Worm (Caenorhabditis elegans) whole organism, late embryonic: ENCODE data around the gene W02A2.8.

ENCODE experiments used
- C38D4.7 ChIP-seq: fragments of 200-800 bp; sonication (Bioruptor generic); optimal IDR thresholded peaks from 2 replicates; lab custom pipeline; 2018; ENCODE audit warnings: mild to moderate bottlenecking, missing genetic modification characterization, moderate library complexity, missing compliant biosample characterization
- F13H6.1 ChIP-seq: sonication (generic microtip); optimal IDR thresholded peaks from 2 replicates; lab custom pipeline; 2016; ENCODE audit warnings: missing genetic modification characterization, missing compliant biosample characterization
- Y22D7AL.16 ChIP-seq: sonication (generic microtip); optimal IDR thresholded peaks from 2 replicates; lab custom pipeline; 2016; ENCODE audit warnings: missing genetic modification characterization, missing compliant biosample characterization
- ahr-1 ChIP-seq: sonication (generic microtip); optimal IDR thresholded peaks from 2 replicates; lab custom pipeline; 2016; ENCODE audit warnings: missing genetic modification characterization, missing compliant biosample characterization
- ceh-19 ChIP-seq: fragments of 200-800 bp; sonication (Bioruptor generic); optimal IDR thresholded peaks from 2 replicates; lab custom pipeline; 2018; ENCODE audit warnings: mild to moderate bottlenecking, missing genetic modification characterization, missing compliant biosample characterization
- ceh-22 ChIP-seq: sonication (generic microtip); optimal IDR thresholded peaks from 2 replicates; lab custom pipeline; 2017; ENCODE audit warnings: missing biosample characterization, missing genetic modification characterization
- ceh-24 ChIP-seq: sonication (generic microtip); optimal IDR thresholded peaks from 2 replicates; lab custom pipeline; 2016; ENCODE audit warnings: mild to moderate bottlenecking, missing genetic modification characterization, missing compliant biosample characterization
- ceh-45 ChIP-seq: fragments of 200-800 bp; sonication (Bioruptor generic); IDR thresholded peaks from 2 replicates; pipeline ENCODE4 v1.3.6; 2022; ENCODE audit warnings: missing genetic modification reagents, missing genetic modification characterization, missing compliant biosample characterization
- ceh-48 ChIP-seq: sonication (generic microtip); optimal IDR thresholded peaks from 2 replicates; lab custom pipeline; 2016; ENCODE audit warnings: missing genetic modification characterization, inconsistent platforms, missing compliant biosample characterization
- ceh-6 ChIP-seq: fragments of 200-800 bp; sonication (Bioruptor generic); optimal IDR thresholded peaks from 2 replicates; lab custom pipeline; 2018; ENCODE audit warnings: mild to moderate bottlenecking, missing genetic modification characterization, missing compliant biosample characterization
- ceh-9 ChIP-seq: sonication (generic microtip); optimal IDR thresholded peaks from 2 replicates; lab custom pipeline; 2016; ENCODE audit warnings: mild to moderate bottlenecking, missing genetic modification characterization, inconsistent platforms, missing compliant biosample characterization
- dve-1 ChIP-seq: sonication (generic microtip); optimal IDR thresholded peaks from 2 replicates; lab custom pipeline; 2017; ENCODE audit warnings: antibody characterized with exemption, mild to moderate bottlenecking, missing genetic modification characterization, missing compliant biosample characterization
- elt-2 ChIP-seq: sonication (generic microtip); optimal IDR thresholded peaks from 2 replicates; lab custom pipeline; 2016; ENCODE audit warnings: missing genetic modification reagents, missing genetic modification characterization, missing compliant biosample characterization
- elt-4 ChIP-seq: sonication (generic microtip); optimal IDR thresholded peaks from 2 replicates; lab custom pipeline; 2016; ENCODE audit warnings: missing genetic modification characterization, missing compliant biosample characterization
- fkh-6 ChIP-seq: sonication (generic microtip); optimal IDR thresholded peaks from 2 replicates; lab custom pipeline; 2016; ENCODE audit warnings: missing genetic modification characterization, missing compliant biosample characterization
- madf-2 ChIP-seq: sonication (generic microtip); optimal IDR thresholded peaks from 2 replicates; lab custom pipeline; 2017; ENCODE audit warnings: missing genetic modification characterization, missing compliant biosample characterization
- nhr-11 ChIP-seq: fragments of 150-350 bp; optimal IDR thresholded peaks from 2 replicates; lab custom pipeline; 2014; ENCODE audit warnings: missing biosample characterization, missing genetic modification characterization
- odd-2 ChIP-seq: sonication (generic microtip); optimal IDR thresholded peaks from 2 replicates; lab custom pipeline; 2017; ENCODE audit warnings: antibody characterized with exemption, mild to moderate bottlenecking, missing genetic modification characterization, missing compliant biosample characterization
- pag-3 ChIP-seq: sonication (generic microtip); optimal IDR thresholded peaks from 2 replicates; lab custom pipeline; 2016; ENCODE audit warnings: missing compliant biosample characterization, missing genetic modification characterization, borderline replicate concordance
- pat-9 ChIP-seq: fragments of 200-800 bp; sonication (Bioruptor generic); optimal IDR thresholded peaks from 2 replicates; lab custom pipeline; 2018; ENCODE audit warnings: mild to moderate bottlenecking, missing genetic modification characterization, moderate library complexity, missing compliant biosample characterization
- pha-2 ChIP-seq: sonication (generic microtip); optimal IDR thresholded peaks from 2 replicates; lab custom pipeline; 2017; ENCODE audit warnings: mild to moderate bottlenecking, missing genetic modification characterization, missing compliant biosample characterization
- pha-4 ChIP-seq: fragments of 150-350 bp; optimal IDR thresholded peaks from 2 replicates; lab custom pipeline; 2018; ENCODE audit warnings: missing biosample characterization, missing genetic modification reagents, missing genetic modification characterization
- pros-1 ChIP-seq: fragments of 150-350 bp; optimal IDR thresholded peaks from 2 replicates; lab custom pipeline; 2014; ENCODE audit warnings: missing biosample characterization, missing genetic modification reagents, missing genetic modification characterization
- ref-2 ChIP-seq: sonication (generic microtip); optimal IDR thresholded peaks from 2 replicates; lab custom pipeline; 2016; ENCODE audit warnings: missing genetic modification characterization, missing compliant biosample characterization
- rnt-1 ChIP-seq: sonication (generic microtip); optimal IDR thresholded peaks from 2 replicates; lab custom pipeline; 2016; ENCODE audit warnings: missing genetic modification characterization, missing compliant biosample characterization
- sdc-2 ChIP-seq: sonication (generic microtip); optimal IDR thresholded peaks from 2 replicates; lab custom pipeline; 2016; ENCODE audit warnings: missing genotype, missing genetic modification characterization, missing compliant biosample characterization
- sox-2 ChIP-seq: fragments of 200-800 bp; sonication (Bioruptor generic); IDR thresholded peaks from 2 replicates; pipeline ENCODE4 v1.3.6; 2022; ENCODE audit warnings: missing genetic modification reagents, missing genetic modification characterization, missing compliant biosample characterization
- syd-9 ChIP-seq: sonication (generic microtip); optimal IDR thresholded peaks from 2 replicates; lab custom pipeline; 2016; ENCODE audit warnings: mild to moderate bottlenecking, missing genetic modification characterization, moderate library complexity, missing compliant biosample characterization
- tbx-2 ChIP-seq: sonication (generic microtip); optimal IDR thresholded peaks from 2 replicates; lab custom pipeline; 2016; ENCODE audit warnings: missing genetic modification characterization, missing compliant biosample characterization
- tbx-7 ChIP-seq: sonication (generic microtip); optimal IDR thresholded peaks from 2 replicates; lab custom pipeline; 2016; ENCODE audit warnings: missing genotype, missing genetic modification characterization, missing compliant biosample characterization
- unc-3 ChIP-seq, 2 experiments: fragments of 200-800 bp in 1 of 2; sonication (Bioruptor generic) in 1 of 2; sonication (generic microtip) in 1 of 2; conservative IDR thresholded peaks in 1 of 2; optimal IDR thresholded peaks in 1 of 2; 2 replicates each; pipeline versions ENCODE4 v1.3.6 to Lab custom; 2016 to 2022; ENCODE audit warnings: missing compliant biosample characterization in 2 of 2, missing genetic modification characterization in 2 of 2, missing genetic modification reagents in 1 of 2
- unc-42 ChIP-seq: sonication (generic microtip); optimal IDR thresholded peaks from 2 replicates; lab custom pipeline; 2016; ENCODE audit warnings: missing genotype, missing genetic modification characterization, missing compliant biosample characterization
- unc-55 ChIP-seq: sonication (generic microtip); optimal IDR thresholded peaks from 2 replicates; lab custom pipeline; 2017; ENCODE audit warnings: missing biosample characterization, missing genetic modification reagents, missing genetic modification characterization
- unc-86 ChIP-seq: sonication (generic microtip); optimal IDR thresholded peaks from 2 replicates; lab custom pipeline; 2016; ENCODE audit warnings: missing genetic modification characterization, missing compliant biosample characterization
- zip-5 ChIP-seq: sonication (generic microtip); optimal IDR thresholded peaks from 2 replicates; lab custom pipeline; 2016; ENCODE audit warnings: missing genetic modification characterization, missing compliant biosample characterization

Gene W02A2.8

ce11 chrIV:13369120-13369842 lies 10.9 kb upstream of the W02A2.8 start, which contains the start of gene agt-1:
Gene agt-1, minus strand, starts transcription at chrIV:13369412.
- no peak for TF ChIP-seq elt-2 (tag; lab: Kevin White, UChicago)
- no peak for TF ChIP-seq ceh-48 (tag; lab: Kevin White, UChicago)
- TF ChIP-seq unc-42 (tag; lab: Kevin White, UChicago), result no peak
- no peak for TF ChIP-seq syd-9 (tag; lab: Kevin White, UChicago)
- no peak for TF ChIP-seq pha-2 (tag; lab: Kevin White, UChicago)
- TF ChIP-seq ceh-24 (tag; lab: Kevin White, UChicago), result no peak
- no peak for TF ChIP-seq ceh-19 (GFP tag; lab: Kevin White, UChicago)
- TF ChIP-seq unc-86, result no peak

- no peak for TF ChIP-seq ceh-48 (tag; lab: Kevin White, UChicago)
- no peak for TF ChIP-seq zip-5
- TF ChIP-seq pat-9 (tag; lab: Kevin White, UChicago), result no peak
- no peak for TF ChIP-seq unc-3 (GFP tag; conservative IDR thresholded peaks at IDR 0.05; lab: Robert Waterston, UW)
- no peak for TF ChIP-seq unc-3 (tag; optimal IDR thresholded peaks at IDR 0.05; lab: Kevin White, UChicago)
- TF ChIP-seq ceh-9 (tag; lab: Kevin White, UChicago), result no peak
- no peak for TF ChIP-seq tbx-7 (tag; lab: Kevin White, UChicago)
- TF ChIP-seq nhr-11, result no peak
- TF ChIP-seq ceh-22 (tag; lab: Kevin White, UChicago), result no peak
- TF ChIP-seq fkh-6 (tag; lab: Kevin White, UChicago), result no peak
Measured at ce11 chrIV:13364869-13365268, 6.5 kb upstream of the W02A2.8 start, which contains the start of gene srsx-25. Gene srsx-25, plus strand, starts transcription at chrIV:13365169.

DNA sequence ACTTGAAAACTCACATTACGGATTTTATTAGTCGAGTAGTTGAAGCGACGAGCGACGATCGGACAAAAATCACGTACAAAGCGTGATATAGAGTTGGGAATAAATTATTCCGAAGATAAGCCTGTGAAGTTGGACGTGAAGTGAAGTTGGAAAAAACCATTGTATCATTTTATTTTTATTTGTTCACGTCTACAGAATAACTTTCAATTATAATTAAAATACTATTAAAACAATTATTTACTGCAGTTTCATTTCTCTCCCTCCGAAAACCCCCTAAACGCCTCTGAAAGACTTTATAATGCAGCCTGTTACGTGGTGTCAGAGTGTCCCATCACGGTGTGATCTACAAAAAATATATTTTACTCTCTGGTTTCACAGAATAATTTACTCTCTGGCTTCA lies 1.8 kb upstream of the W02A2.8 start, which contains the start of gene Y62E10A.3:
Gene Y62E10A.3 (minus strand): TSS at position 101 of the 400 bp plus-strand sequence.
- TF ChIP-seq zip-5 (no peak), pag-3 (no peak), ceh-48 (tag; lab: Kevin White, UChicago) (no peak), odd-2 (tag; lab: Kevin White, UChicago) (no peak), C38D4.7 (GFP tag; lab: Kevin White, UChicago) (no peak), pros-1 (tag; lab: Kevin White, UChicago) (no peak), F13H6.1 (tag; lab: Kevin White, UChicago) (no peak), elt-4 (no peak), unc-55 (GFP tag; lab: Kevin White, UChicago) (no peak), pha-4 (tag; lab: Kevin White, UChicago) (no peak), tbx-7 (tag; lab: Kevin White, UChicago) (no peak), ceh-19 (GFP tag; lab: Kevin White, UChicago) (no peak), ahr-1 (no peak), rnt-1 (no peak), dve-1 (tag; lab: Kevin White, UChicago) (no peak), tbx-2 (tag; lab: Kevin White, UChicago) (no peak)

ce11 chrIV:13356005-13356404 lies 2.4 kb downstream of the W02A2.8 start:
- TF ChIP-seq pha-2 (tag; lab: Kevin White, UChicago) (no peak), C38D4.7 (GFP tag; lab: Kevin White, UChicago) (no peak), ceh-45 (GFP tag; lab: Robert Waterston, UW) (no peak), sox-2 (GFP tag; lab: Robert Waterston, UW) (no peak), unc-86 (no peak), ceh-6 (GFP tag; lab: Kevin White, UChicago) (no peak), madf-2 (tag; lab: Kevin White, UChicago) (no peak), pha-4 (tag; lab: Kevin White, UChicago) (no peak), sdc-2 (tag; lab: Kevin White, UChicago) (no peak), ref-2 (tag; lab: Kevin White, UChicago) (no peak), Y22D7AL.16 (no peak), elt-4 (no peak)
- TF ChIP-seq, all 69 proteins: peak for 0
